Fruit fly (Drosophila melanogaster) whole organism, adult: ENCODE results near the gene Surf1.

Experiments
- CG11617 ChIP-seq: fragments of 200-800 bp; sonication (Bioruptor generic); optimal IDR thresholded peaks from 2 replicates; lab custom pipeline; 2017; ENCODE audit warnings: mild to moderate bottlenecking, missing biosample characterization, missing genetic modification reagents, missing genetic modification characterization
- CG12768 ChIP-seq: fragments of 200-800 bp; sonication (Bioruptor generic); optimal IDR thresholded peaks from 2 replicates; lab custom pipeline; 2017; ENCODE audit warnings: missing biosample characterization, missing genetic modification characterization, mild to moderate bottlenecking, moderate library complexity, missing genetic modification reagents
- CG14711 ChIP-seq: fragments of 200-800 bp; sonication (Bioruptor generic); optimal IDR thresholded peaks from 2 replicates; lab custom pipeline; 2018; ENCODE audit warnings: missing biosample characterization, mild to moderate bottlenecking, missing genetic modification characterization, moderate library complexity
- CG1620 ChIP-seq: fragments of 200-800 bp; sonication (Bioruptor generic); optimal IDR thresholded peaks from 2 replicates; lab custom pipeline; 2016; ENCODE audit warnings: missing biosample characterization, missing genetic modification characterization
- CG33017 ChIP-seq: fragments of 200-800 bp; sonication (Bioruptor generic); optimal IDR thresholded peaks from 2 replicates; lab custom pipeline; 2018; ENCODE audit warnings: missing biosample characterization, mild to moderate bottlenecking, missing genetic modification characterization, moderate library complexity
- CG5204 ChIP-seq: fragments of 200-800 bp; sonication (Bioruptor generic); optimal IDR thresholded peaks from 2 replicates; lab custom pipeline; 2016; ENCODE audit warnings: missing biosample characterization, missing genetic modification characterization
- CG7045 ChIP-seq: fragments of 200-800 bp; sonication (Bioruptor generic); optimal IDR thresholded peaks from 2 replicates; lab custom pipeline; 2017; ENCODE audit warnings: missing biosample characterization, mild to moderate bottlenecking, missing genetic modification characterization
- CG7101 ChIP-seq: fragments of 200-800 bp; sonication (Bioruptor generic); optimal IDR thresholded peaks from 2 replicates; lab custom pipeline; 2018; ENCODE audit warnings: missing biosample characterization, mild to moderate bottlenecking, missing genetic modification characterization, moderate library complexity
- Clk ChIP-seq: fragments of 200-800 bp; sonication (Bioruptor generic); optimal IDR thresholded peaks from 2 replicates; lab custom pipeline; 2017; ENCODE audit warnings: missing biosample characterization, missing genetic modification characterization
- Crg-1 ChIP-seq: fragments of 200-800 bp; sonication (Bioruptor generic); optimal IDR thresholded peaks from 2 replicates; lab custom pipeline; 2016; ENCODE audit warnings: missing biosample characterization, missing genetic modification characterization
- Hr96 ChIP-seq: fragments of 200-800 bp; sonication (Bioruptor generic); optimal IDR thresholded peaks from 2 replicates; lab custom pipeline; 2016; ENCODE audit warnings: missing biosample characterization, missing genetic modification characterization
- Mnt ChIP-seq: fragments of 200-800 bp; sonication (Bioruptor generic); optimal IDR thresholded peaks from 2 replicates; lab custom pipeline; 2016; ENCODE audit warnings: missing biosample characterization, mild to moderate bottlenecking, missing genetic modification characterization
- bab1 ChIP-seq: fragments of 200-800 bp; sonication (Bioruptor generic); optimal IDR thresholded peaks from 3 replicates; lab custom pipeline; 2019; ENCODE audit warnings: missing biosample characterization, mild to moderate bottlenecking, missing genetic modification characterization, moderate library complexity
- cic ChIP-seq: fragments of 200-800 bp; sonication (Bioruptor generic); optimal IDR thresholded peaks from 2 replicates; lab custom pipeline; 2017; ENCODE audit warnings: missing biosample characterization, mild to moderate bottlenecking, missing genetic modification characterization, moderate library complexity
- cnc ChIP-seq, 2 experiments: fragments of >200 bp; optimal IDR thresholded peaks; 2 replicates each; lab custom pipeline; 2017
- kay ChIP-seq: fragments of 200-800 bp; sonication (Bioruptor generic); peaks from one replicate; lab custom pipeline; 2016; ENCODE audit warnings: missing biosample characterization, missing genetic modification characterization, borderline replicate concordance
- ovo ChIP-seq: fragments of 200-800 bp; sonication (Bioruptor generic); optimal IDR thresholded peaks from 2 replicates; lab custom pipeline; 2016; ENCODE audit warnings: missing biosample characterization, missing genetic modification characterization
- pad ChIP-seq: fragments of 200-800 bp; sonication (Bioruptor generic); optimal IDR thresholded peaks from 3 replicates; lab custom pipeline; 2017; ENCODE audit warnings: missing biosample characterization, missing genetic modification characterization, mild to moderate bottlenecking, moderate library complexity, missing genetic modification reagents
- tj ChIP-seq: fragments of 200-800 bp; sonication (Bioruptor generic); optimal IDR thresholded peaks from 3 replicates; lab custom pipeline; 2017; ENCODE audit warnings: missing biosample characterization, mild to moderate bottlenecking, missing genetic modification characterization, moderate library complexity
- toe ChIP-seq: fragments of 200-800 bp; sonication (Bioruptor generic); optimal IDR thresholded peaks from 2 replicates; lab custom pipeline; 2016; ENCODE audit warnings: missing biosample characterization, missing genetic modification characterization

Surf1 gene

dm6 chr3L:6947188-6947971, 10.8 kb upstream of the Surf1 start:
- TF ChIP-seq bab1 (GFP tag; lab: Kevin White, UChicago) (no peak), cnc (optimal IDR thresholded peaks at IDR 0.05; lab: Kevin White, UChicago) (no peak), CG11617 (GFP tag; lab: Kevin White, UChicago) (no peak), CG7101 (tag; lab: Kevin White, UChicago) (no peak), CG5204 (GFP tag; lab: Kevin White, UChicago) (no peak), ovo (GFP tag; lab: Kevin White, UChicago) (no peak), cic (GFP tag; lab: Kevin White, UChicago) (no peak), CG7045 (no peak), CG12768 (GFP tag; lab: Kevin White, UChicago) (no peak)

dm6 chr3L:6955254-6956229, 2.6 kb upstream of the Surf1 start, which contains the start of the genes CG10077 and CG9948:
CG10077 (minus strand) TSS chr3L:6955904.
CG9948 (plus strand) TSS chr3L:6955991.
- peak; percentile 73 for TF ChIP-seq Clk (GFP tag; lab: Kevin White, UChicago)
- TF ChIP-seq CG11617 (GFP tag; lab: Kevin White, UChicago): peak; percentile 80
- TF ChIP-seq CG5204 (GFP tag; lab: Kevin White, UChicago): peak; percentile 80
- TF ChIP-seq tj (GFP tag; lab: Kevin White, UChicago): peak; percentile 63
- TF ChIP-seq Crg-1 (GFP tag; lab: Kevin White, UChicago): peak; percentile 79
- peak; percentile 91 for TF ChIP-seq CG7045
- peak; percentile 25 for TF ChIP-seq cic (GFP tag; lab: Kevin White, UChicago)
- peak; percentile 78 for TF ChIP-seq CG1620 (GFP tag; lab: Kevin White, UChicago)
- TF ChIP-seq CG33017: peak; percentile 90
- TF ChIP-seq CG12768 (GFP tag; lab: Kevin White, UChicago): peak; percentile 89
- peak; percentile 90 for TF ChIP-seq kay (GFP tag; lab: Kevin White, UChicago)
- peak; percentile 91 for TF ChIP-seq CG7101 (tag; lab: Kevin White, UChicago)
- peak; percentile 77 for TF ChIP-seq Mnt (GFP tag; lab: Kevin White, UChicago)
- peak; percentile 87 for TF ChIP-seq CG14711
- TF ChIP-seq Hr96 (GFP tag; lab: Kevin White, UChicago): no peak
- no peak for TF ChIP-seq cnc (optimal IDR thresholded peaks at IDR 0.05; lab: Kevin White, UChicago)
- peak; percentile 64 for TF ChIP-seq pad
- no peak for TF ChIP-seq toe (GFP tag; lab: Kevin White, UChicago)
- peak; percentile 36 for TF ChIP-seq ovo (GFP tag; lab: Kevin White, UChicago)
- peak; percentile 95 for TF ChIP-seq bab1 (GFP tag; lab: Kevin White, UChicago)

dm6 chr3L:6961992-6962570, 3.9 kb downstream of the Surf1 start:
- no peak for TF ChIP-seq CG14711
- TF ChIP-seq Clk (GFP tag; lab: Kevin White, UChicago): no peak
- no peak for TF ChIP-seq CG12768 (GFP tag; lab: Kevin White, UChicago)
- no peak for TF ChIP-seq CG1620 (GFP tag; lab: Kevin White, UChicago)
- TF ChIP-seq Mnt (GFP tag; lab: Kevin White, UChicago): no peak
- TF ChIP-seq ovo (GFP tag; lab: Kevin White, UChicago): no peak
- TF ChIP-seq CG5204 (GFP tag; lab: Kevin White, UChicago): no peak
- no peak for TF ChIP-seq pad
- TF ChIP-seq Crg-1 (GFP tag; lab: Kevin White, UChicago): no peak
- TF ChIP-seq kay (GFP tag; lab: Kevin White, UChicago): peak; percentile 89
- TF ChIP-seq bab1 (GFP tag; lab: Kevin White, UChicago): no peak
- TF ChIP-seq CG7101 (tag; lab: Kevin White, UChicago): no peak
- TF ChIP-seq CG33017: no peak
- TF ChIP-seq cic (GFP tag; lab: Kevin White, UChicago): peak; percentile 31
- no peak for TF ChIP-seq toe (GFP tag; lab: Kevin White, UChicago)
- TF ChIP-seq CG7045: no peak
- TF ChIP-seq tj (GFP tag; lab: Kevin White, UChicago): no peak
- no peak for TF ChIP-seq CG11617 (GFP tag; lab: Kevin White, UChicago)

- TF ChIP-seq Mnt (GFP tag; lab: Kevin White, UChicago) (peak; percentile 18), tj (GFP tag; lab: Kevin White, UChicago) (no peak), CG7045 (no peak), Clk (GFP tag; lab: Kevin White, UChicago) (no peak), CG33017 (no peak), bab1 (GFP tag; lab: Kevin White, UChicago) (no peak), cic (GFP tag; lab: Kevin White, UChicago) (peak; percentile 18)
Measured at dm6 chr3L:6963175-6963574, 5.0 kb downstream of the Surf1 start.
